Worm (Caenorhabditis elegans): ENCODE data around the gene F53B7.7.

DNA sequence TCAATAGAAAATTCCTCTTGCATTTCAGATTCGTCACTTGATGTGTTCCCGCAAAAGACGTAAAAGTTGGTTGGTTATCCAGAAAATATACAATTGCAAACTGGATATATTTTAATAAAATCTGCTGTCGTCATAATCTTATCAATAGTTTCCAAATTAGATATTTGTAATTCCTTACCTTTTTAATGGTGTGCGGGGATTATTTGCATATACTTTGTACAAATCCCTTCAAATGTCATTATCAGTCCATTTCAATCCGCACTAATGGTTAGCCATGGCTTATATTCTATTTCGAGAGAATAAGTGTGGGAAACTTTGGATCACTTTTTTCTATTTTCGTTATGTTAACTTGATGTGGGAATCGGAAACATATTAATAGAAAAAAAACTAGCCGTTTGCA, 5.2 kb downstream of the F53B7.7 start:
- TF ChIP-seq unc-39 (tag; optimal IDR thresholded peaks at IDR 0.05) (no peak), zag-1 (tag; optimal IDR thresholded peaks at IDR 0.05) (no peak)

All from whole organism, L3 larva.